Worm (Caenorhabditis elegans): ENCODE results near the gene sma-2.

- TF ChIP-seq skn-1 (tag; optimal IDR thresholded peaks at IDR 0.05) (no peak), daf-12 (tag; optimal IDR thresholded peaks at IDR 0.05) (no peak), R02D3.7 (tag; optimal IDR thresholded peaks at IDR 0.05) (no peak), fkh-10 (GFP tag; optimal IDR thresholded peaks at IDR 0.05) (no peak), snpc-4 (tag; optimal IDR thresholded peaks at IDR 0.05) (no peak), jun-1 (tag; optimal IDR thresholded peaks at IDR 0.05) (no peak), nhr-77 (tag; optimal IDR thresholded peaks at IDR 0.05) (no peak), elt-2 (tag; optimal IDR thresholded peaks at IDR 0.05) (no peak), ama-1 (optimal IDR thresholded peaks at IDR 0.05) (no peak), unc-39 (tag; optimal IDR thresholded peaks at IDR 0.05) (no peak), unc-62 (GFP tag; optimal IDR thresholded peaks at IDR 0.05) (no peak), nhr-67 (tag; optimal IDR thresholded peaks at IDR 0.05) (no peak), ZK546.5 (tag; optimal IDR thresholded peaks at IDR 0.05) (no peak), elt-3 (tag; optimal IDR thresholded peaks at IDR 0.05) (no peak)
Observed at ce11 chrIII:8800796-8801083, 51.3 kb downstream of the sma-2 start.
